Comparison of ENCODE assay signal across 5 worm cellular contexts in genomic region chrIII:8449160-8449807, ce11.
TF ChIP-seq lines count a peak whose summit lies in the region.

Gene mrpl-32, plus strand, starts transcription at chrIII:8449757.

TF ChIP-seq in whole organism, L1 larva, 84 proteins besides CTCF, POLR2A, EP300 and RAD21:
- TF ChIP-seq F16B12.6 (tag; optimal IDR thresholded peaks at IDR 0.05; lab: Kevin White, UChicago) = peak; percentile 45
- TF ChIP-seq lin-35 (GFP tag; optimal IDR thresholded peaks at IDR 0.05; lab: Kevin White, UChicago) = peak in 1 of 2 experiments; percentile 17
- peak; percentile 29 for TF ChIP-seq nhr-71 (tag; optimal IDR thresholded peaks at IDR 0.05; lab: Kevin White, UChicago)
- TF ChIP-seq egl-27 (tag; optimal IDR thresholded peaks at IDR 0.05; lab: Kevin White, UChicago) = no peak
- peak in 1 of 3 experiments; percentile 10 for TF ChIP-seq dpl-1 (GFP tag; optimal IDR thresholded peaks at IDR 0.05; lab: Kevin White, UChicago)
- peak; percentile 34 to 51 for TF ChIP-seq lsy-2 (tag; optimal IDR thresholded peaks at IDR 0.05; lab: Kevin White, UChicago)
- TF ChIP-seq aly-2 (tag; optimal IDR thresholded peaks at IDR 0.05; lab: Kevin White, UChicago) = peak; percentile 73
- no peak for TF ChIP-seq nhr-28 (tag; optimal IDR thresholded peaks at IDR 0.05; lab: Kevin White, UChicago)
- no peak for TF ChIP-seq isw-1 (GFP tag; IDR thresholded peaks at IDR 0.05; lab: Robert Waterston, UW)
- peak; percentile 25 for TF ChIP-seq nhr-90 (tag; optimal IDR thresholded peaks at IDR 0.05; lab: Kevin White, UChicago; ENCODE audit: poor library complexity)
- no peak for TF ChIP-seq efl-1 (optimal IDR thresholded peaks at IDR 0.05; lab: Kevin White, UChicago)
- TF ChIP-seq efl-1 (GFP tag; optimal IDR thresholded peaks at IDR 0.05 in 1 of 2; lab: Kevin White, UChicago) = peak; percentile 8 to 78
- peak; percentile 33 for TF ChIP-seq nhr-47 (tag; optimal IDR thresholded peaks at IDR 0.05; lab: Kevin White, UChicago)
- TF ChIP-seq fkh-8 (tag; optimal IDR thresholded peaks at IDR 0.05; lab: Kevin White, UChicago) = no peak
- TF ChIP-seq mep-1 (tag; optimal IDR thresholded peaks at IDR 0.05; lab: Kevin White, UChicago) = peak; percentile 10
- TF ChIP-seq ama-1 (optimal IDR thresholded peaks at IDR 0.05; lab: Kevin White, UChicago) = peak; percentile 82

TF ChIP-seq in whole organism, L2 larva, 48 proteins besides CTCF, POLR2A, EP300 and RAD21:
- TF ChIP-seq lin-13 (GFP tag; optimal IDR thresholded peaks at IDR 0.05; lab: Kevin White, UChicago) (peak; percentile 33), crh-2 (tag; optimal IDR thresholded peaks at IDR 0.05; lab: Kevin White, UChicago) (peak; percentile 45), lsy-2 (tag; optimal IDR thresholded peaks at IDR 0.05; lab: Kevin White, UChicago) (peak in 1 of 2 experiments; percentile 67), skn-1 (tag; optimal IDR thresholded peaks at IDR 0.05; lab: Kevin White, UChicago) (peak; percentile 53), egl-27 (tag; optimal IDR thresholded peaks at IDR 0.05; lab: Kevin White, UChicago) (no peak), nhr-12 (tag; optimal IDR thresholded peaks at IDR 0.05; lab: Kevin White, UChicago) (peak; percentile 25), blmp-1 (tag; optimal IDR thresholded peaks at IDR 0.05; lab: Kevin White, UChicago; ENCODE audit: insufficient read depth) (no peak), ama-1 (optimal IDR thresholded peaks at IDR 0.05; lab: Kevin White, UChicago) (peak; percentile 38), C34F6.9 (tag; optimal IDR thresholded peaks at IDR 0.05; lab: Kevin White, UChicago) (peak; percentile 39), sem-4 (tag; optimal IDR thresholded peaks at IDR 0.05; lab: Kevin White, UChicago) (peak; percentile 39), ztf-4 (tag; optimal IDR thresholded peaks at IDR 0.05; lab: Kevin White, UChicago) (peak; percentile 74)

TF ChIP-seq in whole organism, L3 larva, 47 proteins besides CTCF, POLR2A, EP300 and RAD21:
- TF ChIP-seq egl-27 (tag; optimal IDR thresholded peaks at IDR 0.05; lab: Kevin White, UChicago) (no peak), ceh-9 (tag; optimal IDR thresholded peaks at IDR 0.05; lab: Kevin White, UChicago) (no peak), unc-62 (GFP tag; optimal IDR thresholded peaks at IDR 0.05; lab: Kevin White, UChicago) (no peak), ztf-11 (tag; optimal IDR thresholded peaks at IDR 0.05; lab: Kevin White, UChicago) (no peak), skn-1 (tag; optimal IDR thresholded peaks at IDR 0.05; lab: Kevin White, UChicago) (no peak), pha-4 (tag; optimal IDR thresholded peaks at IDR 0.05; lab: Kevin White, UChicago) (peak; percentile 51), nhr-43 (tag; optimal IDR thresholded peaks at IDR 0.05; lab: Kevin White, UChicago; ENCODE audit: poor library complexity, severe bottlenecking) (no peak), eor-1 (tag; optimal IDR thresholded peaks at IDR 0.05; lab: Kevin White, UChicago) (no peak), ceh-82 (tag; optimal IDR thresholded peaks at IDR 0.05; lab: Kevin White, UChicago) (no peak), nhr-76 (tag; optimal IDR thresholded peaks at IDR 0.05; lab: Kevin White, UChicago) (no peak), nfya-1 (tag; optimal IDR thresholded peaks at IDR 0.05; lab: Kevin White, UChicago; ENCODE audit: insufficient read depth) (peak; percentile 12), elt-2 (tag; optimal IDR thresholded peaks at IDR 0.05; lab: Kevin White, UChicago) (peak; percentile 24), nhr-23 (tag; optimal IDR thresholded peaks at IDR 0.05; lab: Kevin White, UChicago) (no peak), nhr-67 (tag; optimal IDR thresholded peaks at IDR 0.05; lab: Kevin White, UChicago) (no peak), ama-1 (optimal IDR thresholded peaks at IDR 0.05; lab: Kevin White, UChicago) (peak; percentile 82)

TF ChIP-seq in whole organism, L4 larva, 104 proteins besides CTCF, POLR2A, EP300 and RAD21 (continues in another document):
- TF ChIP-seq lir-3 (tag; optimal IDR thresholded peaks at IDR 0.05; lab: Kevin White, UChicago) (peak; percentile 40), dpl-1 (GFP tag; optimal IDR thresholded peaks at IDR 0.05; lab: Kevin White, UChicago) (peak; percentile 9), D1046.2 (GFP tag; IDR thresholded peaks at IDR 0.05; lab: Robert Waterston, UW) (no peak), daf-8 (GFP tag; IDR thresholded peaks at IDR 0.05; lab: Robert Waterston, UW) (no peak), tra-1 (GFP tag; IDR thresholded peaks at IDR 0.05; lab: Robert Waterston, UW) (no peak), dve-1 (tag; optimal IDR thresholded peaks at IDR 0.05; lab: Kevin White, UChicago; ENCODE audit: insufficient read depth) (peak; percentile 66), tag-97 (GFP tag; IDR thresholded peaks at IDR 0.05; lab: Robert Waterston, UW) (no peak), fkh-10 (GFP tag; optimal IDR thresholded peaks at IDR 0.05; lab: Kevin White, UChicago) (no peak), ctbp-1 (GFP tag; IDR thresholded peaks at IDR 0.05; lab: Robert Waterston, UW) (no peak), aha-1 (tag; lab: Kevin White, UChicago) (no peak), T20F7.1 (GFP tag; optimal IDR thresholded peaks at IDR 0.05; lab: Kevin White, UChicago) (peak; percentile 75), zag-1 (tag; optimal IDR thresholded peaks at IDR 0.05; lab: Kevin White, UChicago) (no peak), F37D6.2 (tag; optimal IDR thresholded peaks at IDR 0.05; lab: Kevin White, UChicago) (no peak), unc-62 (GFP tag; optimal IDR thresholded peaks at IDR 0.05 in 1 of 2; lab: Kevin White, UChicago) (no peak), unc-62 (tag; optimal IDR thresholded peaks at IDR 0.05; lab: Kevin White, UChicago) (no peak), hif-1 (tag; optimal IDR thresholded peaks at IDR 0.05; lab: Kevin White, UChicago) (no peak), dmd-9 (GFP tag; IDR thresholded peaks at IDR 0.05; lab: Robert Waterston, UW) (no peak), mxl-2 (GFP tag; conservative IDR thresholded peaks at IDR 0.05; lab: Robert Waterston, UW) (no peak), T26A8.4 (GFP tag; IDR thresholded peaks at IDR 0.05; lab: Robert Waterston, UW) (no peak), F44E2.7 (GFP tag; IDR thresholded peaks at IDR 0.05; lab: Robert Waterston, UW) (no peak), lin-38 (GFP tag; IDR thresholded peaks at IDR 0.05; lab: Robert Waterston, UW) (peak; percentile 77), dmd-6 (GFP tag; IDR thresholded peaks at IDR 0.05; lab: Robert Waterston, UW) (no peak), nhr-41 (GFP tag; IDR thresholded peaks at IDR 0.05; lab: Robert Waterston, UW) (no peak), php-3 (GFP tag; IDR thresholded peaks at IDR 0.05; lab: Robert Waterston, UW) (peak; percentile 33; the same call in 1 of the 2 replicates), snpc-4 (tag; optimal IDR thresholded peaks at IDR 0.05; lab: Kevin White, UChicago) (no peak), nhr-48 (tag; optimal IDR thresholded peaks at IDR 0.05; lab: Kevin White, UChicago) (no peak), vab-7 (GFP tag; IDR thresholded peaks at IDR 0.05; lab: Robert Waterston, UW) (peak; percentile 42; the same call in 1 of the 2 replicates), nhr-111 (GFP tag; optimal IDR thresholded peaks at IDR 0.05; lab: Kevin White, UChicago) (peak; percentile 2), zip-2 (tag; optimal IDR thresholded peaks at IDR 0.05; lab: Kevin White, UChicago) (no peak)

TF ChIP-seq in whole organism, young adult, 124 proteins besides CTCF, POLR2A, EP300 and RAD21 (continues in another document):
- TF ChIP-seq snpc-1.3 (tag; optimal IDR thresholded peaks at IDR 0.05; lab: Kevin White, UChicago; ENCODE audit: insufficient read depth) (peak; percentile 51), rpc-1 (optimal IDR thresholded peaks at IDR 0.05; lab: Kevin White, UChicago) (peak; percentile 8), rpc-1 (tag; optimal IDR thresholded peaks at IDR 0.05; lab: Kevin White, UChicago) (no peak), nfyb-1 (GFP tag; IDR thresholded peaks at IDR 0.05; lab: Robert Waterston, UW) (peak; percentile 68; the same call in 1 of the 2 replicates), chd-7 (tag; optimal IDR thresholded peaks at IDR 0.05; lab: Kevin White, UChicago) (peak; percentile 33), ceh-100 (GFP tag; IDR thresholded peaks at IDR 0.05; lab: Robert Waterston, UW) (0 out of 2 replicates have a peak, but pooled peaks have one; percentile 22), F10E7.11 (tag; optimal IDR thresholded peaks at IDR 0.05; lab: Kevin White, UChicago) (peak; percentile 81), F23B12.7 (tag; optimal IDR thresholded peaks at IDR 0.05; lab: Kevin White, UChicago; ENCODE audit: insufficient read depth) (peak; percentile 16), B0261.1 (tag; optimal IDR thresholded peaks at IDR 0.05; lab: Kevin White, UChicago) (peak; percentile 8), F33H1.4 (GFP tag; IDR thresholded peaks at IDR 0.05; lab: Robert Waterston, UW) (peak; percentile 33; the same call in 1 of the 2 replicates), egl-44 (GFP tag; IDR thresholded peaks at IDR 0.05; lab: Robert Waterston, UW) (no peak), hlh-26 (GFP tag; conservative IDR thresholded peaks at IDR 0.05; lab: Robert Waterston, UW) (no peak), F49E8.2 (tag; optimal IDR thresholded peaks at IDR 0.05; lab: Kevin White, UChicago; ENCODE audit: insufficient read depth) (peak; percentile 51), madf-8 (GFP tag; conservative IDR thresholded peaks at IDR 0.05; lab: Robert Waterston, UW) (no peak), B0336.3 (GFP tag; IDR thresholded peaks at IDR 0.05; lab: Robert Waterston, UW) (peak; percentile 81), bed-1 (GFP tag; IDR thresholded peaks at IDR 0.05; lab: Robert Waterston, UW) (0 out of 2 replicates have a peak, but pooled peaks have one; percentile 79), atf-7 (tag; optimal IDR thresholded peaks at IDR 0.05; lab: Kevin White, UChicago) (peak; percentile 39), tbp1 (GFP tag; optimal IDR thresholded peaks at IDR 0.05; lab: Kevin White, UChicago) (peak; percentile 42), hsf-1 (GFP tag; IDR thresholded peaks at IDR 0.05; lab: Robert Waterston, UW) (peak; percentile 87), ekl-4 (GFP tag; IDR thresholded peaks at IDR 0.05; lab: Robert Waterston, UW) (peak; percentile 79), madf-10 (tag; optimal IDR thresholded peaks at IDR 0.05; lab: Kevin White, UChicago) (no peak), Y79H2A.3 (GFP tag; conservative IDR thresholded peaks at IDR 0.05; lab: Robert Waterston, UW) (0 out of 2 replicates have a peak, but pooled peaks have one; percentile 19), Y56A3A.18 (GFP tag; IDR thresholded peaks at IDR 0.05; lab: Robert Waterston, UW) (peak; percentile 82; the same call in 1 of the 2 replicates), hmg-1.2 (GFP tag; IDR thresholded peaks at IDR 0.05; lab: Robert Waterston, UW) (peak; percentile 27; the same call in 1 of the 2 replicates), efl-1 (GFP tag; optimal IDR thresholded peaks at IDR 0.05; lab: Kevin White, UChicago) (peak; percentile 8), ceh-79 (tag; optimal IDR thresholded peaks at IDR 0.05; lab: Kevin White, UChicago) (peak; percentile 20), cebp-1 (GFP tag; IDR thresholded peaks at IDR 0.05; lab: Robert Waterston, UW) (no peak), cebp-1 (tag; optimal IDR thresholded peaks at IDR 0.05; lab: Kevin White, UChicago) (peak; percentile 28), lin-40 (tag; optimal IDR thresholded peaks at IDR 0.05; lab: Kevin White, UChicago) (no peak)
